Fruit fly (Drosophila melanogaster): ENCODE results near the gene ImpE3.

ImpE3 gene

dm6 chr3R:7990799-7991423 lies 38.4 kb downstream of the ImpE3 start:
- no peak for TF ChIP-seq EcR (GFP tag; optimal IDR thresholded peaks at IDR 0.05)
- no peak for TF ChIP-seq CG8478 (optimal IDR thresholded peaks at IDR 0.05)
- TF ChIP-seq pan (optimal IDR thresholded peaks at IDR 0.05): no peak
- no peak for TF ChIP-seq psq (optimal IDR thresholded peaks at IDR 0.05)
- TF ChIP-seq Dll (optimal IDR thresholded peaks at IDR 0.05): no peak
- no peak for TF ChIP-seq usp (GFP tag; optimal IDR thresholded peaks at IDR 0.05)

- TF ChIP-seq pan (optimal IDR thresholded peaks at IDR 0.05): no peak
- no peak for TF ChIP-seq usp (GFP tag; optimal IDR thresholded peaks at IDR 0.05)
- no peak for TF ChIP-seq EcR (GFP tag; optimal IDR thresholded peaks at IDR 0.05)
Measured at dm6 chr3R:7990257-7990656, 39.1 kb downstream of the ImpE3 start.

dm6 chr3R:7981396-7981795 lies 48.0 kb downstream of the ImpE3 start:
- TF ChIP-seq CG8478 (optimal IDR thresholded peaks at IDR 0.05) (no peak), Dll (optimal IDR thresholded peaks at IDR 0.05) (no peak), EcR (GFP tag; optimal IDR thresholded peaks at IDR 0.05) (no peak), pan (optimal IDR thresholded peaks at IDR 0.05) (no peak), usp (GFP tag; optimal IDR thresholded peaks at IDR 0.05) (no peak), psq (optimal IDR thresholded peaks at IDR 0.05) (no peak)

dm6 chr3R:7980222-7980621 lies 49.1 kb downstream of the ImpE3 start, which contains the start of gene Sfp84E:
Gene Sfp84E, minus strand, starts transcription at chr3R:7980322.
- TF ChIP-seq EcR (GFP tag; optimal IDR thresholded peaks at IDR 0.05): no peak
- TF ChIP-seq pan (optimal IDR thresholded peaks at IDR 0.05): no peak
- no peak for TF ChIP-seq psq (optimal IDR thresholded peaks at IDR 0.05)
- TF ChIP-seq CG8478 (optimal IDR thresholded peaks at IDR 0.05): no peak
- no peak for TF ChIP-seq Dll (optimal IDR thresholded peaks at IDR 0.05)
- TF ChIP-seq usp (GFP tag; optimal IDR thresholded peaks at IDR 0.05): no peak
